Worm (Caenorhabditis elegans): Measurements from ENCODE around the gene C35A11.4.
A peak's percentile ranks its signal among the peaks of the same experiment; 100 is the strongest.

Gene C35A11.4

ce11 chrV:5410679-5411078 lies 17.7 kb upstream of the C35A11.4 start, which contains the start of gene F08F3.4:
Gene F08F3.4, plus strand, starts transcription at chrV:5410955.
- peak in 1 of 3 experiments; percentile 23 for TF ChIP-seq elt-3 (tag; optimal IDR thresholded peaks at IDR 0.05)
- TF ChIP-seq nhr-43 (tag; optimal IDR thresholded peaks at IDR 0.05; ENCODE audit: poor library complexity, severe bottlenecking) = peak; percentile 83
- no peak for TF ChIP-seq fkh-2 (tag; optimal IDR thresholded peaks at IDR 0.05)
- no peak for TF ChIP-seq zag-1 (tag; optimal IDR thresholded peaks at IDR 0.05)
- TF ChIP-seq lsy-12 (tag; optimal IDR thresholded peaks at IDR 0.05) = peak; percentile 52
- TF ChIP-seq nhr-25 (tag; optimal IDR thresholded peaks at IDR 0.05) = peak; percentile 50
- TF ChIP-seq mdl-1 (tag; optimal IDR thresholded peaks at IDR 0.05) = peak; percentile 12
- peak; percentile 38 for TF ChIP-seq nhr-23 (tag; optimal IDR thresholded peaks at IDR 0.05)
- no peak for TF ChIP-seq nhr-12 (tag; optimal IDR thresholded peaks at IDR 0.05)

- peak; percentile 1 for TF ChIP-seq lin-39 (tag; optimal IDR thresholded peaks at IDR 0.05)
- peak; percentile 78 for TF ChIP-seq unc-62 (GFP tag; optimal IDR thresholded peaks at IDR 0.05)
- no peak for TF ChIP-seq ztf-4 (tag; optimal IDR thresholded peaks at IDR 0.05)
Observed at ce11 chrV:5408921-5409320, 16.0 kb upstream of the C35A11.4 start.

ce11 chrV:5408223-5408622 lies 15.3 kb upstream of the C35A11.4 start, which contains the start of gene C25A6.1:
Gene C25A6.1, plus strand, starts transcription at chrV:5408523.
- no peak for TF ChIP-seq elt-3 (tag; optimal IDR thresholded peaks at IDR 0.05)
- TF ChIP-seq ztf-11 (tag; optimal IDR thresholded peaks at IDR 0.05) = no peak
- TF ChIP-seq fos-1 (tag; optimal IDR thresholded peaks at IDR 0.05) = no peak
- no peak for TF ChIP-seq nhr-237 (tag; optimal IDR thresholded peaks at IDR 0.05)
- no peak for TF ChIP-seq aly-2 (tag; optimal IDR thresholded peaks at IDR 0.05)
- no peak for TF ChIP-seq nhr-11 (tag; optimal IDR thresholded peaks at IDR 0.05)
- no peak for TF ChIP-seq ama-1 (optimal IDR thresholded peaks at IDR 0.05)
- TF ChIP-seq nhr-43 (tag; optimal IDR thresholded peaks at IDR 0.05; ENCODE audit: poor library complexity, severe bottlenecking) = no peak
- no peak for TF ChIP-seq unc-39 (tag; optimal IDR thresholded peaks at IDR 0.05)
- no peak for TF ChIP-seq eor-1 (tag; optimal IDR thresholded peaks at IDR 0.05)
- no peak for TF ChIP-seq mdl-1 (tag; optimal IDR thresholded peaks at IDR 0.05)

- TF ChIP-seq nfya-1 (tag; optimal IDR thresholded peaks at IDR 0.05; ENCODE audit: insufficient read depth) (no peak), ceh-16 (tag; optimal IDR thresholded peaks at IDR 0.05) (no peak), lin-15B (tag; optimal IDR thresholded peaks at IDR 0.05) (no peak), pha-4 (tag; optimal IDR thresholded peaks at IDR 0.05) (no peak), hmg-11 (tag; optimal IDR thresholded peaks at IDR 0.05) (no peak), ceh-82 (tag; optimal IDR thresholded peaks at IDR 0.05) (no peak), nhr-12 (tag; optimal IDR thresholded peaks at IDR 0.05) (no peak), fos-1 (tag; optimal IDR thresholded peaks at IDR 0.05) (no peak), unc-39 (tag; optimal IDR thresholded peaks at IDR 0.05) (no peak), pqm-1 (tag; optimal IDR thresholded peaks at IDR 0.05) (no peak), nhr-237 (tag; optimal IDR thresholded peaks at IDR 0.05) (no peak), elt-3 (tag; optimal IDR thresholded peaks at IDR 0.05) (no peak), ama-1 (optimal IDR thresholded peaks at IDR 0.05) (no peak), nhr-76 (tag; optimal IDR thresholded peaks at IDR 0.05) (no peak), nhr-11 (tag; optimal IDR thresholded peaks at IDR 0.05) (no peak), fkh-2 (tag; optimal IDR thresholded peaks at IDR 0.05) (no peak), egl-5 (tag; optimal IDR thresholded peaks at IDR 0.05) (no peak), lsy-12 (tag; optimal IDR thresholded peaks at IDR 0.05) (no peak), unc-62 (GFP tag; optimal IDR thresholded peaks at IDR 0.05) (no peak), mml-1 (tag; optimal IDR thresholded peaks at IDR 0.05) (no peak)
Observed at ce11 chrV:5405053-5405452, 12.1 kb upstream of the C35A11.4 start, which contains the start of gene dmsr-7. Gene dmsr-7, plus strand, starts transcription at chrV:5405353.

- no peak for TF ChIP-seq nhr-237 (tag; optimal IDR thresholded peaks at IDR 0.05)
- no peak for TF ChIP-seq nhr-67 (tag; optimal IDR thresholded peaks at IDR 0.05)
- no peak for TF ChIP-seq hmg-11 (tag; optimal IDR thresholded peaks at IDR 0.05)
- TF ChIP-seq ztf-11 (tag; optimal IDR thresholded peaks at IDR 0.05) = no peak
- TF ChIP-seq lsy-12 (tag; optimal IDR thresholded peaks at IDR 0.05) = no peak
- no peak for TF ChIP-seq elt-3 (tag; optimal IDR thresholded peaks at IDR 0.05)
- TF ChIP-seq daf-12 (tag; optimal IDR thresholded peaks at IDR 0.05) = no peak
- no peak for TF ChIP-seq nhr-43 (tag; optimal IDR thresholded peaks at IDR 0.05; ENCODE audit: poor library complexity, severe bottlenecking)
- TF ChIP-seq nhr-77 (tag; optimal IDR thresholded peaks at IDR 0.05) = no peak
- TF ChIP-seq skn-1 (tag; optimal IDR thresholded peaks at IDR 0.05) = no peak
Observed at ce11 chrV:5403938-5404337, 11.0 kb upstream of the C35A11.4 start.

Data from whole organism, L3 larva.